Worm (Caenorhabditis elegans): ENCODE results near the gene arrd-28.

The arrd-28 gene

DNA sequence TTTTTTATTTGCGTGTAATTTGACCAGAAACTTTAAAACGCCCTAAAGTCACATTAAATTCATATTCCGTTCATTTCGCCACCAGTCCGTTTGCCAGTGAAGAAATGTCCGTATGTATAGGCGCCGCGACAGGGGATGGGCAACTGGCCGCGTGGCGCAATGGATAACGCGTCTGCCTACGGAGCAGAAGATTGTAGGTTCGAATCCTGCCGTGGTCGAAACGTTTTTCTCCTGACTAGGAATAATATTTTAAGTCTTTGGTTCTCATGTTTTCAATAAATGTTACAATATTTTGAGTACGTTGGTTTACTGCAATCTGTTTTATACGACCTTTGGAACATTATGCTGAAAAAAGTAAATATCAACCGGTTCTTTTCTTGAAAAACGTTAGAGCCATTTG lies 38.8 kb upstream of the arrd-28 start (continued):
- TF ChIP-seq ztf-25 (GFP tag; IDR thresholded peaks at IDR 0.05) (peak; percentile 91), athp-1 (tag; optimal IDR thresholded peaks at IDR 0.05) (peak; percentile 59), gei-17 (GFP tag; optimal IDR thresholded peaks at IDR 0.05) (peak; percentile 55), lin-54 (GFP tag; optimal IDR thresholded peaks at IDR 0.05) (peak; percentile 55), ztf-6 (GFP tag; IDR thresholded peaks at IDR 0.05) (peak; percentile 52; the same call in 1 of the 2 replicates), hsf-1 (GFP tag; IDR thresholded peaks at IDR 0.05) (no peak), rec-8 (tag; optimal IDR thresholded peaks at IDR 0.05) (peak; percentile 68 to 88), akir-1 (GFP tag; optimal IDR thresholded peaks at IDR 0.05) (no peak), somi-1 (GFP tag; optimal IDR thresholded peaks at IDR 0.05) (peak; percentile 38), ztf-28 (GFP tag; IDR thresholded peaks at IDR 0.05) (peak; percentile 72), B0019.2 (GFP tag; conservative IDR thresholded peaks at IDR 0.05) (0 out of 2 replicates have a peak, but pooled peaks have one; percentile 11), D2030.7 (GFP tag; IDR thresholded peaks at IDR 0.05) (peak; percentile 81), nhr-179 (tag; optimal IDR thresholded peaks at IDR 0.05) (peak; percentile 70), lag-1 (GFP tag; IDR thresholded peaks at IDR 0.05) (no peak), F52B5.7 (tag; optimal IDR thresholded peaks at IDR 0.05) (peak; percentile 63), snpc-1.1 (tag; optimal IDR thresholded peaks at IDR 0.05; ENCODE audit: insufficient read depth) (no peak), Y67H2A.10 (GFP tag; conservative IDR thresholded peaks at IDR 0.05) (no peak), zfh-2 (GFP tag; conservative IDR thresholded peaks at IDR 0.05) (peak; percentile 42; the same call in 1 of the 2 replicates), rcor-1 (GFP tag; IDR thresholded peaks at IDR 0.05) (peak; percentile 74), nfyb-1 (GFP tag; IDR thresholded peaks at IDR 0.05) (peak; percentile 88), egl-18 (GFP tag; IDR thresholded peaks at IDR 0.05) (no peak), attf-5 (GFP tag; optimal IDR thresholded peaks at IDR 0.05) (peak; percentile 66), nfya-1 (tag; optimal IDR thresholded peaks at IDR 0.05; ENCODE audit: borderline replicate concordance, insufficient read depth) (no peak), dpl-1 (GFP tag; optimal IDR thresholded peaks at IDR 0.05) (no peak), lin-35 (GFP tag; optimal IDR thresholded peaks at IDR 0.05) (peak in 1 of 3 experiments; percentile 4), Y53G8AR.9 (GFP tag; conservative IDR thresholded peaks at IDR 0.05) (no peak), T26A5.8 (tag; optimal IDR thresholded peaks at IDR 0.05) (peak; percentile 53), madf-10 (tag; optimal IDR thresholded peaks at IDR 0.05) (peak; percentile 59), snpc-3.4 (tag; optimal IDR thresholded peaks at IDR 0.05) (peak; percentile 69), ama-1 (optimal IDR thresholded peaks at IDR 0.05) (no peak), ama-1 (GFP tag; optimal IDR thresholded peaks at IDR 0.05) (peak; percentile 62 to 75), aptf-3 (GFP tag; IDR thresholded peaks at IDR 0.05) (0 out of 2 replicates have a peak, but pooled peaks have one; percentile 38), chd-7 (tag; optimal IDR thresholded peaks at IDR 0.05) (peak; percentile 84), die-1 (tag; optimal IDR thresholded peaks at IDR 0.05) (peak; percentile 85), bed-2 (GFP tag; IDR thresholded peaks at IDR 0.05) (no peak), ets-4 (GFP tag; optimal IDR thresholded peaks at IDR 0.05) (no peak), rpc-1 (optimal IDR thresholded peaks at IDR 0.05) (peak; percentile 89), rpc-1 (tag; optimal IDR thresholded peaks at IDR 0.05) (peak; percentile 89), hlh-26 (GFP tag; conservative IDR thresholded peaks at IDR 0.05) (no peak), Y56A3A.18 (GFP tag; IDR thresholded peaks at IDR 0.05) (peak; percentile 87), ceh-79 (tag; optimal IDR thresholded peaks at IDR 0.05) (no peak), sptf-2 (GFP tag; optimal IDR thresholded peaks at IDR 0.05) (no peak), zim-3 (tag; optimal IDR thresholded peaks at IDR 0.05) (peak; percentile 51), F37B4.10 (GFP tag; IDR thresholded peaks at IDR 0.05) (no peak), egrh-3 (GFP tag; IDR thresholded peaks at IDR 0.05) (no peak), hmg-20 (GFP tag; IDR thresholded peaks at IDR 0.05) (0 out of 2 replicates have a peak, but pooled peaks have one; percentile 63), B0261.1 (tag; optimal IDR thresholded peaks at IDR 0.05) (peak; percentile 90), egl-44 (GFP tag; IDR thresholded peaks at IDR 0.05) (peak; percentile 33; the same call in 1 of the 2 replicates), F33H1.4 (GFP tag; IDR thresholded peaks at IDR 0.05) (no peak)
